Worm (Caenorhabditis elegans): ENCODE data around the gene acdh-8.
A peak's percentile ranks its signal among the peaks of the same experiment; 100 is the strongest.
"Not testable (repeated sequence)": the region's sequence is repeated elsewhere in the genome, so short reads cannot be mapped to it uniquely, and the experiment has no call there.

Gene acdh-8

ce11 chrII:5794195-5794594 lies at the start of gene acdh-8:
Gene acdh-8, plus strand, starts transcription at chrII:5794495.
- TF ChIP-seq jun-1 (tag; optimal IDR thresholded peaks at IDR 0.05), result no peak
- no peak for TF ChIP-seq nhr-237 (tag; optimal IDR thresholded peaks at IDR 0.05)

- TF ChIP-seq fkh-10 (GFP tag; optimal IDR thresholded peaks at IDR 0.05) (no peak), elt-2 (tag; optimal IDR thresholded peaks at IDR 0.05) (peak; percentile 69)
Observed at ce11 chrII:5745088-5745487, 49.2 kb upstream of the acdh-8 start, which contains the start of gene F10C1.9. Gene F10C1.9, minus strand, starts transcription at chrII:5745284.

- no peak for TF ChIP-seq elt-1 (tag; optimal IDR thresholded peaks at IDR 0.05)
- no peak for TF ChIP-seq ceh-82 (tag; optimal IDR thresholded peaks at IDR 0.05)
- TF ChIP-seq mml-1 (tag; optimal IDR thresholded peaks at IDR 0.05), result no peak
- TF ChIP-seq elt-2 (tag; optimal IDR thresholded peaks at IDR 0.05), result peak; percentile 94
Observed at ce11 chrII:5747312-5747711, 47.0 kb upstream of the acdh-8 start.

- TF ChIP-seq nhr-25 (tag; optimal IDR thresholded peaks at IDR 0.05) (no peak), lsy-12 (tag; optimal IDR thresholded peaks at IDR 0.05) (no peak), R02D3.7 (tag; optimal IDR thresholded peaks at IDR 0.05) (no peak), pqm-1 (tag; optimal IDR thresholded peaks at IDR 0.05) (peak; percentile 97), nhr-77 (tag; optimal IDR thresholded peaks at IDR 0.05) (no peak), pha-4 (tag; optimal IDR thresholded peaks at IDR 0.05) (peak; percentile 39), jun-1 (tag; optimal IDR thresholded peaks at IDR 0.05) (peak; percentile 76), skn-1 (tag; optimal IDR thresholded peaks at IDR 0.05) (peak; percentile 1), elt-2 (tag; optimal IDR thresholded peaks at IDR 0.05) (peak; percentile 100), sea-2 (GFP tag; optimal IDR thresholded peaks at IDR 0.05) (no peak), nhr-43 (tag; optimal IDR thresholded peaks at IDR 0.05; ENCODE audit: poor library complexity, severe bottlenecking) (no peak), mml-1 (tag; optimal IDR thresholded peaks at IDR 0.05) (no peak), fos-1 (tag; optimal IDR thresholded peaks at IDR 0.05) (no peak)
Observed at ce11 chrII:5748395-5748794, 45.9 kb upstream of the acdh-8 start.

- TF ChIP-seq nhr-11 (tag; optimal IDR thresholded peaks at IDR 0.05), result no peak
- peak; percentile 90 for TF ChIP-seq pqm-1 (tag; optimal IDR thresholded peaks at IDR 0.05)
- TF ChIP-seq elt-2 (tag; optimal IDR thresholded peaks at IDR 0.05), result peak; percentile 96
Observed at ce11 chrII:5749733-5750238, 44.5 kb upstream of the acdh-8 start, which contains the start of gene ifb-2. Gene ifb-2, plus strand, starts transcription at chrII:5750188.

ce11 chrII:5751353-5751752 lies 42.9 kb upstream of the acdh-8 start:
- TF ChIP-seq pqm-1 (tag; optimal IDR thresholded peaks at IDR 0.05), result peak; percentile 92
- no peak for TF ChIP-seq jun-1 (tag; optimal IDR thresholded peaks at IDR 0.05)
- no peak for TF ChIP-seq nhr-28 (tag; optimal IDR thresholded peaks at IDR 0.05)
- no peak for TF ChIP-seq lin-39 (tag; optimal IDR thresholded peaks at IDR 0.05)
- no peak for TF ChIP-seq nhr-76 (tag; optimal IDR thresholded peaks at IDR 0.05)
- no peak for TF ChIP-seq nhr-77 (tag; optimal IDR thresholded peaks at IDR 0.05)
- TF ChIP-seq aly-2 (tag; optimal IDR thresholded peaks at IDR 0.05), result no peak
- TF ChIP-seq zag-1 (tag; optimal IDR thresholded peaks at IDR 0.05), result no peak
- TF ChIP-seq fkh-10 (GFP tag; optimal IDR thresholded peaks at IDR 0.05), result no peak
- peak; percentile 39 for TF ChIP-seq pha-4 (tag; optimal IDR thresholded peaks at IDR 0.05)
- no peak for TF ChIP-seq mml-1 (tag; optimal IDR thresholded peaks at IDR 0.05)
- TF ChIP-seq elt-2 (tag; optimal IDR thresholded peaks at IDR 0.05), result peak; percentile 97

DNA sequence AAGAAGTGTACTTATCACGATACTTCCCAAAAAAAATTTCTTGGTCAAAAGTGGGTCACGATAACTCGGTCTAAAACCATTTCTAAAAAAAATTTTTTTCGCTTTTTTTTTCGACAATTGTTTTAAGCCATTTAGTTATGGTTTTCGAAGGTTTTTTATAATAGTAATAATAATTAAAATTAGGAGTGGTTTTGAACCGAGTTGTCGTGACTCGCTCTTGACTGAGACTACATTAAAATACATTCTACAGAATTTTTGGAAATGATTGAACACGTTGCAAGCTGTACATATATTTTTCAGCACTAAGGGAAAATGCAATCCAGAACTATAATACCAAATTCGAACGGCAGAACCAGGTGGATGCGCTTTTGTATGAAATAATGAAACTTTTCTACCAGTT lies 40.1 kb upstream of the acdh-8 start, which contains the start of gene F10C1.8:
F10C1.8 (plus strand) TSS at position 301 of the 400 bp plus-strand sequence.
- no peak for TF ChIP-seq aly-2 (tag; optimal IDR thresholded peaks at IDR 0.05)
- no peak for TF ChIP-seq ceh-9 (tag; optimal IDR thresholded peaks at IDR 0.05)
- no peak for TF ChIP-seq lsy-12 (tag; optimal IDR thresholded peaks at IDR 0.05)
- peak; percentile 31 for TF ChIP-seq elt-2 (tag; optimal IDR thresholded peaks at IDR 0.05)

DNA sequence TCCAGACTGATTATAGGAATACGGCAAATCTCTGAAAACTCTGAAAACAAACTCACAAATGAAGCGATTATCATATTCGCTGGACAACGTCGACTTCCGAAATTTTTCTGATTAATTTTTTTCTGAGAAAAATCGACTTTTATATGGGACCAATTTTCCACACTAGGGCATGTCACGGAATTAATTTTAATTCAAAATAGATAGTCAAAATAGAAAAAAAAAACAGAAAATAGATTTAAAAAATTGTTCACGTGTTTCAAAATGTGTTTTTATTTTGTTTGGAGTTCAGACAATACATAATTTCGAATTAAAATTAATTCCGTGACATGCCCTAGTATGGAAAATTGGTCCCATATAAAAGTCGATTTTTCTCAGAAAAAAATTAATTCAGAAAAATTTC lies 36.6 kb upstream of the acdh-8 start, which contains the start of the genes F10C1.3 and F10C1.23:
F10C1.3 (minus strand) TSS at position 101 of the 400 bp plus-strand sequence.
F10C1.23 (plus strand) TSS at position 385 of the 400 bp plus-strand sequence.
- TF ChIP-seq sea-2 (GFP tag; optimal IDR thresholded peaks at IDR 0.05); nhr-11 (tag; optimal IDR thresholded peaks at IDR 0.05); hmg-11 (tag; optimal IDR thresholded peaks at IDR 0.05): not testable (repeated sequence)
